Fruit fly (Drosophila melanogaster) whole organism, embryonic: Measurements from ENCODE around the gene CG13700.

Experiments
- Adf1 ChIP-seq: fragments of 200-800 bp; sonication (Bioruptor generic); IDR thresholded peaks from 2 replicates; pipeline ENCODE4 v1.3.6; 2022; ENCODE audit warnings: missing biosample characterization, missing genetic modification characterization
- Aef1 ChIP-seq: fragments of 200-800 bp; sonication (Bioruptor generic); IDR thresholded peaks from 3 replicates; pipeline ENCODE4 v1.3.6; 2022; ENCODE audit warnings: missing biosample characterization, missing genetic modification characterization
- Atf3 ChIP-seq: fragments of 200-800 bp; sonication (Bioruptor generic); optimal IDR thresholded peaks from 3 replicates; lab custom pipeline; 2016; ENCODE audit warnings: missing biosample characterization, missing genetic modification characterization
- CG10147 ChIP-seq: fragments of 200-800 bp; sonication (Bioruptor generic); optimal IDR thresholded peaks from 2 replicates; lab custom pipeline; 2019; ENCODE audit warnings: missing biosample characterization, mild to moderate bottlenecking, missing genetic modification characterization, moderate library complexity
- CG10267 ChIP-seq: fragments of 200-800 bp; sonication (Bioruptor generic); optimal IDR thresholded peaks from 2 replicates; lab custom pipeline; 2018; ENCODE audit warnings: missing biosample characterization, mild to moderate bottlenecking, missing genetic modification characterization, moderate library complexity
- CG10366 ChIP-seq: fragments of 200-800 bp; sonication (Bioruptor generic); IDR thresholded peaks from 2 replicates; pipeline ENCODE4 v1.3.6; 2022; ENCODE audit warnings: missing biosample characterization, missing genetic modification characterization
- CG12769 ChIP-seq: fragments of 200-800 bp; sonication (Bioruptor generic); optimal IDR thresholded peaks from 2 replicates; lab custom pipeline; 2019; ENCODE audit warnings: missing biosample characterization, mild to moderate bottlenecking, missing genetic modification characterization, moderate library complexity
- CG13424 ChIP-seq: fragments of 200-800 bp; sonication (Bioruptor generic); optimal IDR thresholded peaks from 2 replicates; lab custom pipeline; 2019; ENCODE audit warnings: missing biosample characterization, mild to moderate bottlenecking, missing genetic modification characterization, moderate library complexity
- CG13894 ChIP-seq: fragments of 200-800 bp; sonication (Bioruptor generic); optimal IDR thresholded peaks from 3 replicates; lab custom pipeline; 2018; ENCODE audit warnings: missing biosample characterization, mild to moderate bottlenecking, missing genetic modification characterization, moderate library complexity
- CG15601 ChIP-seq: fragments of 200-800 bp; sonication (Bioruptor generic); optimal IDR thresholded peaks from 3 replicates; lab custom pipeline; 2019; ENCODE audit warnings: missing biosample characterization, mild to moderate bottlenecking, missing genetic modification characterization, moderate library complexity
- CG16815 ChIP-seq: fragments of 200-800 bp; sonication (Bioruptor generic); optimal IDR thresholded peaks from 3 replicates; lab custom pipeline; 2017; ENCODE audit warnings: missing biosample characterization, mild to moderate bottlenecking, missing genetic modification characterization
- CG1792 ChIP-seq: fragments of 200-800 bp; sonication (Bioruptor generic); optimal IDR thresholded peaks from 2 replicates; lab custom pipeline; 2016; ENCODE audit warnings: missing biosample characterization, missing genetic modification characterization
- CG18619 ChIP-seq: fragments of 200-800 bp; sonication (Bioruptor generic); optimal IDR thresholded peaks from 3 replicates; lab custom pipeline; 2017; ENCODE audit warnings: missing biosample characterization, mild to moderate bottlenecking, missing genetic modification characterization
- CG30020 ChIP-seq: fragments of 200-800 bp; optimal IDR thresholded peaks from 2 replicates; lab custom pipeline; 2019; ENCODE audit warnings: missing biosample characterization, mild to moderate bottlenecking, missing genetic modification characterization, moderate library complexity
- CG43689 ChIP-seq: fragments of 200-800 bp; sonication (Bioruptor generic); IDR thresholded peaks from 2 replicates; pipeline ENCODE4 v1.3.6; 2022; ENCODE audit warnings: missing biosample characterization, missing genetic modification characterization
- CG4707 ChIP-seq: fragments of 200-800 bp; sonication (Bioruptor generic); optimal IDR thresholded peaks from 2 replicates; lab custom pipeline; 2018; ENCODE audit warnings: missing biosample characterization, mild to moderate bottlenecking, missing genetic modification characterization, moderate library complexity
- CG4820 ChIP-seq: fragments of 200-800 bp; sonication (Bioruptor generic); optimal IDR thresholded peaks from 3 replicates; lab custom pipeline; 2016; ENCODE audit warnings: missing biosample characterization, missing genetic modification characterization
- CG7786 ChIP-seq: fragments of 200-800 bp; sonication (Bioruptor generic); optimal IDR thresholded peaks from 2 replicates; lab custom pipeline; 2016; ENCODE audit warnings: missing biosample characterization, missing genetic modification characterization
- CG8388 ChIP-seq: fragments of 200-800 bp; sonication (Bioruptor generic); optimal IDR thresholded peaks from 2 replicates; lab custom pipeline; 2019; ENCODE audit warnings: missing biosample characterization, mild to moderate bottlenecking, missing genetic modification characterization, moderate library complexity
- CG8944 ChIP-seq: fragments of 200-800 bp; sonication (Bioruptor generic); optimal IDR thresholded peaks from 3 replicates; lab custom pipeline; 2016; ENCODE audit warnings: missing biosample characterization, missing genetic modification characterization
- CG9215 ChIP-seq: fragments of 200-800 bp; sonication (Bioruptor generic); IDR thresholded peaks from 2 replicates; pipeline ENCODE4 v1.3.6; 2022; ENCODE audit warnings: missing biosample characterization, missing genetic modification characterization
- CG9609 ChIP-seq: fragments of 200-800 bp; sonication (Bioruptor generic); optimal IDR thresholded peaks from 3 replicates; lab custom pipeline; 2016; ENCODE audit warnings: missing biosample characterization, missing genetic modification characterization
- CG9727 ChIP-seq: fragments of 200-800 bp; sonication (Bioruptor generic); optimal IDR thresholded peaks from 3 replicates; lab custom pipeline; 2017; ENCODE audit warnings: missing biosample characterization, mild to moderate bottlenecking, missing genetic modification characterization
- CG9797 ChIP-seq: fragments of 200-800 bp; sonication (Bioruptor generic); optimal IDR thresholded peaks from 3 replicates; lab custom pipeline; 2018; ENCODE audit warnings: missing biosample characterization, mild to moderate bottlenecking, missing genetic modification characterization
- CHES-1-like ChIP-seq: fragments of 200-800 bp; sonication (Bioruptor generic); optimal IDR thresholded peaks from 2 replicates; lab custom pipeline; 2016; ENCODE audit warnings: missing biosample characterization, missing genetic modification characterization
- CrebB ChIP-seq: fragments of 200-800 bp; sonication (Bioruptor generic); optimal IDR thresholded peaks from 3 replicates; lab custom pipeline; 2018; ENCODE audit warnings: missing biosample characterization, mild to moderate bottlenecking, missing genetic modification characterization
- Dek ChIP-seq: fragments of 200-800 bp; sonication (Bioruptor generic); optimal IDR thresholded peaks from 3 replicates; lab custom pipeline; 2019; ENCODE audit warnings: missing biosample characterization, mild to moderate bottlenecking, missing genetic modification characterization, moderate library complexity
- Ets65A ChIP-seq: fragments of 200-800 bp; sonication (Bioruptor generic); peaks from one replicate; lab custom pipeline; 2016; ENCODE audit warnings: missing biosample characterization, missing genetic modification characterization
- HLH4C ChIP-seq: fragments of 200-800 bp; sonication (Bioruptor generic); IDR thresholded peaks from 3 replicates; pipeline ENCODE4 v1.3.6; 2022; ENCODE audit warnings: missing biosample characterization, missing genetic modification characterization; ENCODE audit not compliant: partially characterized antibody
- Hmr ChIP-seq: fragments of 200-800 bp; sonication (Bioruptor generic); optimal IDR thresholded peaks from 3 replicates; lab custom pipeline; 2017; ENCODE audit warnings: mild to moderate bottlenecking, missing biosample characterization, missing genetic modification reagents, missing genetic modification characterization
- Hr3 ChIP-seq: fragments of 200-800 bp; sonication (Bioruptor generic); optimal IDR thresholded peaks from 3 replicates; lab custom pipeline; 2016; ENCODE audit warnings: missing biosample characterization, missing genetic modification characterization
- Hr78 ChIP-seq, 2 experiments: fragments of 200-800 bp in 1 of 2; fragments of >200 bp in 1 of 2; sonication (Bioruptor generic) in 1 of 2; optimal IDR thresholded peaks; 2 replicates each; lab custom pipeline; 2017 to 2019; ENCODE audit warnings: missing biosample characterization in 2 of 2, missing genetic modification characterization in 2 of 2, mild to moderate bottlenecking in 1 of 2, moderate library complexity in 1 of 2
- Hsf ChIP-seq: fragments of 200-800 bp; sonication (Bioruptor generic); optimal IDR thresholded peaks from 3 replicates; lab custom pipeline; 2016; ENCODE audit warnings: missing biosample characterization, missing genetic modification characterization
- Lim3 ChIP-seq: fragments of 200-800 bp; sonication (Bioruptor generic); IDR thresholded peaks from 2 replicates; pipeline ENCODE4 v1.3.6; 2022; ENCODE audit warnings: missing biosample characterization, missing genetic modification characterization
- Oaz ChIP-seq: fragments of 200-800 bp; sonication (Bioruptor generic); IDR thresholded peaks from 2 replicates; pipeline ENCODE4 v1.3.6; 2022; ENCODE audit warnings: missing biosample characterization, missing genetic modification characterization
- Rx ChIP-seq: fragments of 200-800 bp; sonication (Bioruptor generic); IDR thresholded peaks from 2 replicates; pipeline ENCODE4 v1.3.6; 2022; ENCODE audit warnings: missing biosample characterization, missing genetic modification characterization
- Side ChIP-seq: fragments of 200-800 bp; sonication (Bioruptor generic); optimal IDR thresholded peaks from 2 replicates; lab custom pipeline; 2016; ENCODE audit warnings: missing biosample characterization, missing genetic modification characterization
- bbx ChIP-seq: fragments of 200-800 bp; sonication (Bioruptor generic); IDR thresholded peaks from 2 replicates; pipeline ENCODE4 v1.3.6; 2022; ENCODE audit warnings: missing biosample characterization, missing genetic modification characterization; ENCODE audit not compliant: partially characterized antibody
- bigmax ChIP-seq: fragments of 200-800 bp; sonication (Bioruptor generic); optimal IDR thresholded peaks from 2 replicates; lab custom pipeline; 2018; ENCODE audit warnings: missing biosample characterization, mild to moderate bottlenecking, missing genetic modification characterization
- caup ChIP-seq: fragments of 200-800 bp; sonication (Bioruptor generic); optimal IDR thresholded peaks from 3 replicates; lab custom pipeline; 2017; ENCODE audit warnings: missing biosample characterization, mild to moderate bottlenecking, missing genetic modification characterization, moderate library complexity; ENCODE audit not compliant: severe bottlenecking
- corto ChIP-seq: fragments of 200-800 bp; sonication (Bioruptor generic); optimal IDR thresholded peaks from 2 replicates; lab custom pipeline; 2016; ENCODE audit warnings: missing biosample characterization, mild to moderate bottlenecking, missing genetic modification characterization, moderate library complexity
- croc ChIP-seq: fragments of 200-800 bp; sonication (Bioruptor generic); conservative IDR thresholded peaks from 3 replicates; pipeline ENCODE4 v1.3.6; 2022; ENCODE audit warnings: missing biosample characterization, missing genetic modification characterization
- gcm2 ChIP-seq: fragments of 200-800 bp; sonication (Bioruptor generic); optimal IDR thresholded peaks from 2 replicates; lab custom pipeline; 2016; ENCODE audit warnings: missing biosample characterization, missing genetic modification characterization
- jing ChIP-seq: fragments of 200-800 bp; sonication (Bioruptor generic); optimal IDR thresholded peaks from 2 replicates; lab custom pipeline; 2018; ENCODE audit warnings: missing biosample characterization, mild to moderate bottlenecking, missing genetic modification characterization
- oc ChIP-seq: fragments of 200-800 bp; sonication (Bioruptor generic); optimal IDR thresholded peaks from 2 replicates; lab custom pipeline; 2018; ENCODE audit warnings: missing biosample characterization, mild to moderate bottlenecking, missing genetic modification characterization, moderate library complexity
- p53 ChIP-seq: fragments of 200-800 bp; sonication (Bioruptor generic); optimal IDR thresholded peaks from 2 replicates; lab custom pipeline; 2016; ENCODE audit warnings: missing biosample characterization, missing genetic modification characterization
- sens ChIP-seq: fragments of 200-800 bp; sonication (Bioruptor generic); peaks from one replicate; lab custom pipeline; 2016; ENCODE audit warnings: missing biosample characterization, missing genetic modification characterization
- slp2 ChIP-seq: fragments of 200-800 bp; sonication (Bioruptor generic); optimal IDR thresholded peaks from 2 replicates; lab custom pipeline; 2016; ENCODE audit warnings: missing biosample characterization, missing genetic modification characterization
- stwl ChIP-seq: fragments of 200-800 bp; sonication (Bioruptor generic); optimal IDR thresholded peaks from 3 replicates; lab custom pipeline; 2018; ENCODE audit warnings: missing biosample characterization, mild to moderate bottlenecking, missing genetic modification characterization, moderate library complexity
- tin ChIP-seq: fragments of 200-800 bp; sonication (Bioruptor generic); optimal IDR thresholded peaks from 3 replicates; lab custom pipeline; 2016; ENCODE audit warnings: missing biosample characterization, missing genetic modification characterization
- wdn ChIP-seq: fragments of 200-800 bp; sonication (Bioruptor generic); IDR thresholded peaks from 2 replicates; pipeline ENCODE4 v1.3.6; 2022; ENCODE audit warnings: missing biosample characterization, missing genetic modification characterization
- zfh1 ChIP-seq: fragments of 200-800 bp; sonication (Bioruptor generic); IDR thresholded peaks from 3 replicates; pipeline ENCODE4 v1.3.6; 2022; ENCODE audit warnings: missing biosample characterization, missing genetic modification characterization

CG13700 gene

DNA sequence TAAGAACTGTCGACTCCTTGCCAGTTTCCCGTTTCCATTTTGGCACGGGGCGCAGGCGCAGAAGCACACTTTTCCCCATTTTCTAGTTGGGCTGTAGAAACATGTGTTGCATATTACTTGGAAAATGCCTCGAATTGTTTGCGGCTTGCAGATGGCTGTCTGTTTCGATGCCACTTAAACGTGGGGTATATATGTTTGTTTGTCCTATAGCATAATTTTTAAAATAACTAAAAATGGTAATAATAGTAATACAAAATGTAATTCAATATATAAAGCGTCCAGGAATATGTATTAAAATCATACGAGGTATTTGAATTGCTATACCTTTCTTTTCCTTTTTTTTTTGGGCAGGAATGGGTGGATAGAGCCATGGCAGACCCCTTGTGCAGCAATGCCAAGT, 50.4 kb downstream of the CG13700 start (continued):
- peak; percentile 45 for TF ChIP-seq CG4820 (GFP tag; lab: Kevin White, UChicago)
- no peak for TF ChIP-seq CG10147 (GFP tag; lab: Kevin White, UChicago)
- no peak for TF ChIP-seq CG43689 (GFP tag; lab: Robert Waterston, UW)
- no peak for TF ChIP-seq bbx (GFP tag; lab: Robert Waterston, UW)
- TF ChIP-seq CG9727, result peak; percentile 73
- no peak for TF ChIP-seq CG9609 (GFP tag; lab: Kevin White, UChicago)
- TF ChIP-seq Aef1 (GFP tag; lab: Robert Waterston, UW), result no peak
- TF ChIP-seq CG4707, result peak; percentile 10
- TF ChIP-seq croc (GFP tag; lab: Robert Waterston, UW), result peak; percentile 79
- TF ChIP-seq CG10267 (tag; lab: Kevin White, UChicago), result peak; percentile 75
- TF ChIP-seq bigmax, result no peak
- TF ChIP-seq gcm2 (GFP tag; lab: Kevin White, UChicago), result no peak
- TF ChIP-seq jing (GFP tag; lab: Kevin White, UChicago), result peak; percentile 34
- peak; percentile 31; the same call in 1 of the 2 replicates for TF ChIP-seq CG10366 (GFP tag; lab: Robert Waterston, UW)
- TF ChIP-seq CG8388 (GFP tag; lab: Kevin White, UChicago), result peak; percentile 68
- no peak for TF ChIP-seq HLH4C
- peak; percentile 62 for TF ChIP-seq Rx (GFP tag; lab: Robert Waterston, UW)
- TF ChIP-seq CG7786 (GFP tag; lab: Kevin White, UChicago), result no peak
- TF ChIP-seq Hr78 (GFP tag; optimal IDR thresholded peaks at IDR 0.05; lab: Kevin White, UChicago), result peak in 1 of 2 experiments; percentile 47
- TF ChIP-seq tin (GFP tag; lab: Kevin White, UChicago), result peak; percentile 50
- no peak for TF ChIP-seq Hmr (GFP tag; lab: Kevin White, UChicago)
- TF ChIP-seq Lim3 (GFP tag; lab: Robert Waterston, UW), result no peak
- peak; percentile 88 for TF ChIP-seq sens
- TF ChIP-seq slp2 (GFP tag; lab: Kevin White, UChicago), result no peak
- TF ChIP-seq CrebB (tag; lab: Kevin White, UChicago), result no peak
- TF ChIP-seq CG30020 (tag; lab: Kevin White, UChicago), result no peak
- TF ChIP-seq CG13424 (tag; lab: Kevin White, UChicago), result peak; percentile 74
- TF ChIP-seq caup (GFP tag; lab: Kevin White, UChicago), result no peak
- no peak for TF ChIP-seq p53 (GFP tag; lab: Kevin White, UChicago)
- TF ChIP-seq CG1792 (GFP tag; lab: Kevin White, UChicago), result no peak
- no peak for TF ChIP-seq Dek
- TF ChIP-seq stwl (tag; lab: Kevin White, UChicago), result peak; percentile 32
- no peak for TF ChIP-seq Oaz
- peak; percentile 45 for TF ChIP-seq Hr3 (GFP tag; lab: Kevin White, UChicago)
- no peak for TF ChIP-seq CG13894 (tag; lab: Kevin White, UChicago)
- no peak for TF ChIP-seq Adf1 (GFP tag; lab: Robert Waterston, UW)
- TF ChIP-seq oc (tag; lab: Kevin White, UChicago), result peak; percentile 68
- TF ChIP-seq CG15601 (tag; lab: Kevin White, UChicago), result peak; percentile 83
- TF ChIP-seq CG8944 (GFP tag; lab: Kevin White, UChicago), result no peak
- no peak for TF ChIP-seq Ets65A
- TF ChIP-seq CG16815 (GFP tag; lab: Kevin White, UChicago), result peak; percentile 70
- TF ChIP-seq CG9797 (GFP tag; lab: Kevin White, UChicago), result no peak
- no peak for TF ChIP-seq Atf3 (GFP tag; lab: Kevin White, UChicago)
- TF ChIP-seq CG18619 (GFP tag; lab: Kevin White, UChicago), result no peak
- TF ChIP-seq CG9215 (GFP tag; lab: Robert Waterston, UW), result no peak
- no peak for TF ChIP-seq CHES-1-like (GFP tag; lab: Kevin White, UChicago)
- no peak for TF ChIP-seq Side
- no peak for TF ChIP-seq corto (GFP tag; lab: Kevin White, UChicago)
- no peak for TF ChIP-seq wdn (GFP tag; lab: Robert Waterston, UW)
- peak; percentile 27 for TF ChIP-seq Hsf (GFP tag; lab: Kevin White, UChicago)
- peak; percentile 87 for TF ChIP-seq zfh1 (GFP tag; lab: Robert Waterston, UW)
- no peak for TF ChIP-seq CG12769 (tag; lab: Kevin White, UChicago)
